Fruit fly (Drosophila melanogaster) whole organism, pupa: Measurements from ENCODE around the gene CG10195.

ENCODE experiments used
- CG12605 ChIP-seq: fragments of 200-800 bp; sonication (Bioruptor generic); IDR thresholded peaks from 2 replicates; pipeline ENCODE4 v1.3.6; 2022; ENCODE audit warnings: missing biosample characterization, missing genetic modification characterization
- CG14655 ChIP-seq: fragments of 200-800 bp; sonication (Bioruptor generic); optimal IDR thresholded peaks from 3 replicates; lab custom pipeline; 2017; ENCODE audit warnings: mild to moderate bottlenecking, missing biosample characterization, missing genetic modification reagents, missing genetic modification characterization
- CG17806 ChIP-seq: fragments of 200-800 bp; sonication (Bioruptor generic); optimal IDR thresholded peaks from 2 replicates; lab custom pipeline; 2018; ENCODE audit warnings: missing biosample characterization, mild to moderate bottlenecking, missing genetic modification characterization, moderate library complexity
- CG32121 ChIP-seq: fragments of 200-800 bp; sonication (Bioruptor generic); IDR thresholded peaks from 2 replicates; pipeline ENCODE4 v1.3.6; 2022; ENCODE audit warnings: missing biosample characterization, missing genetic modification characterization
- CG4496 ChIP-seq: fragments of 200-800 bp; sonication (Bioruptor generic); IDR thresholded peaks from 3 replicates; pipeline ENCODE4 v1.3.6; 2022; ENCODE audit warnings: missing biosample characterization, missing genetic modification characterization
- CG8159 ChIP-seq: fragments of 200-800 bp; sonication (Bioruptor generic); optimal IDR thresholded peaks from 3 replicates; lab custom pipeline; 2018; ENCODE audit warnings: missing biosample characterization, mild to moderate bottlenecking, missing genetic modification characterization, moderate library complexity
- CG8301 ChIP-seq: fragments of 200-800 bp; sonication (Bioruptor generic); optimal IDR thresholded peaks from 2 replicates; lab custom pipeline; 2018; ENCODE audit warnings: missing biosample characterization, mild to moderate bottlenecking, missing genetic modification characterization
- CG9948 ChIP-seq: fragments of 200-800 bp; sonication (Bioruptor generic); optimal IDR thresholded peaks from 2 replicates; lab custom pipeline; 2018; ENCODE audit warnings: missing biosample characterization, mild to moderate bottlenecking, missing genetic modification characterization, moderate library complexity
- EcR ChIP-seq: fragments of 200-800 bp; sonication (Bioruptor generic); optimal IDR thresholded peaks from 3 replicates; lab custom pipeline; 2019; ENCODE audit warnings: missing biosample characterization, missing genetic modification characterization, mild to moderate bottlenecking, moderate library complexity, missing genetic modification reagents
- Ets98B ChIP-seq: fragments of 200-800 bp; sonication (Bioruptor generic); IDR thresholded peaks from 2 replicates; pipeline ENCODE4 v1.3.6; 2022; ENCODE audit warnings: missing biosample characterization, missing genetic modification characterization
- Snoo ChIP-seq: fragments of 200-800 bp; sonication (Bioruptor generic); optimal IDR thresholded peaks from 3 replicates; lab custom pipeline; 2017; ENCODE audit warnings: missing biosample characterization, mild to moderate bottlenecking, missing genetic modification characterization, inconsistent platforms
- fd96Ca ChIP-seq: fragments of 200-800 bp; sonication (Bioruptor generic); IDR thresholded peaks from 3 replicates; pipeline ENCODE4 v1.3.6; 2022; ENCODE audit warnings: missing biosample characterization, missing genetic modification characterization

DNA sequence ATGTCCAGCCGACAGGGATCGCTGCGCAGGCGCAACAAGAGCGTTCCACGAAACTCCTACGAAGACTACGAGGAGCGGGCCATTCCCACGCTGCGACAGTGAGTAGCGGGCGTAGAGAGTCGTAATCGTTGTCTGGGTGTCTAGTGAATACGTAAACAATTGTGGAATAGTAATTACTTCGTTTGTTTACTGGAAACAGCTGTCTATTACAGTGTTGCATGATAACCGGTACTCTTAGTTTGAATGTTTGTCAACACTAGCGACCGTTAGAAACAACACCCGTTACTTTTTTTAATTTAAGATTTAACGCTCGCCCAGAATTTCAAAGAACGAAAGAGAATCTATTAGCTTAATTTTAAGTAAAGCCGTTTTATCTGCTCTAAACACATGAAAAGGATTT lies 45.6 kb upstream of the CG10195 start, which contains the start of gene CG10165:
- TF ChIP-seq CG4496 (no peak), CG32121 (GFP tag; lab: Robert Waterston, UW) (no peak), CG8159 (tag; lab: Kevin White, UChicago) (no peak), EcR (no peak), CG14655 (GFP tag; lab: Kevin White, UChicago) (no peak), CG17806 (tag; lab: Kevin White, UChicago) (no peak), Snoo (tag; lab: Kevin White, UChicago) (no peak), fd96Ca (GFP tag; lab: Robert Waterston, UW) (no peak), CG8301 (no peak), CG9948 (no peak), CG12605 (no peak), Ets98B (GFP tag; lab: Robert Waterston, UW) (no peak)
